Fruit fly (Drosophila melanogaster) whole organism, adult: ENCODE results near the gene CG17261.

Experiments used
- CG11617 ChIP-seq: fragments of 200-800 bp; sonication (Bioruptor generic); optimal IDR thresholded peaks from 2 replicates; lab custom pipeline; 2017; ENCODE audit warnings: mild to moderate bottlenecking, missing biosample characterization, missing genetic modification reagents, missing genetic modification characterization
- CG14711 ChIP-seq: fragments of 200-800 bp; sonication (Bioruptor generic); optimal IDR thresholded peaks from 2 replicates; lab custom pipeline; 2018; ENCODE audit warnings: missing biosample characterization, mild to moderate bottlenecking, missing genetic modification characterization, moderate library complexity
- CG5204 ChIP-seq: fragments of 200-800 bp; sonication (Bioruptor generic); optimal IDR thresholded peaks from 2 replicates; lab custom pipeline; 2016; ENCODE audit warnings: missing biosample characterization, missing genetic modification characterization
- Clk ChIP-seq: fragments of 200-800 bp; sonication (Bioruptor generic); optimal IDR thresholded peaks from 2 replicates; lab custom pipeline; 2017; ENCODE audit warnings: missing biosample characterization, missing genetic modification characterization
- Crg-1 ChIP-seq: fragments of 200-800 bp; sonication (Bioruptor generic); optimal IDR thresholded peaks from 2 replicates; lab custom pipeline; 2016; ENCODE audit warnings: missing biosample characterization, missing genetic modification characterization
- kay ChIP-seq: fragments of 200-800 bp; sonication (Bioruptor generic); peaks from one replicate; lab custom pipeline; 2016; ENCODE audit warnings: missing biosample characterization, missing genetic modification characterization, borderline replicate concordance
- tj ChIP-seq: fragments of 200-800 bp; sonication (Bioruptor generic); optimal IDR thresholded peaks from 3 replicates; lab custom pipeline; 2017; ENCODE audit warnings: missing biosample characterization, mild to moderate bottlenecking, missing genetic modification characterization, moderate library complexity
- toe ChIP-seq: fragments of 200-800 bp; sonication (Bioruptor generic); optimal IDR thresholded peaks from 2 replicates; lab custom pipeline; 2016; ENCODE audit warnings: missing biosample characterization, missing genetic modification characterization

- peak; percentile 93 for TF ChIP-seq tj
- TF ChIP-seq Crg-1, result peak; percentile 93
- peak; percentile 86 for TF ChIP-seq CG11617 (GFP tag; lab: Kevin White, UChicago)
- no peak for TF ChIP-seq CG5204 (GFP tag; lab: Kevin White, UChicago)
- peak; percentile 78 for TF ChIP-seq Clk (GFP tag; lab: Kevin White, UChicago)
- TF ChIP-seq kay (GFP tag; lab: Kevin White, UChicago), result peak; percentile 99
- TF ChIP-seq CG14711 (tag; lab: Kevin White, UChicago), result peak; percentile 92
- peak; percentile 90 for TF ChIP-seq toe (GFP tag; lab: Kevin White, UChicago)
Measured at dm6 chr2L:3037153-3037579, 5.2 kb upstream of the CG17261 start, which contains the start of the genes CG17260 and SerRS.
